Worm (Caenorhabditis elegans) whole organism, L4 larva: ENCODE data around the gene F10E7.11.
A peak's percentile ranks its signal among the peaks of the same experiment; 100 is the strongest.

Source experiments
- R02D3.7 ChIP-seq: fragments of 150-350 bp; sonication (generic microtip); optimal IDR thresholded peaks from 3 replicates; lab custom pipeline; 2014; ENCODE audit warnings: missing biosample characterization, missing genetic modification characterization
- T20F7.1 ChIP-seq: fragments of 200-800 bp; sonication (Bioruptor generic); optimal IDR thresholded peaks from 2 replicates; lab custom pipeline; 2018; ENCODE audit warnings: mild to moderate bottlenecking, missing genetic modification characterization, missing compliant biosample characterization
- T26A8.4 ChIP-seq: fragments of 200-800 bp; sonication (Bioruptor generic); IDR thresholded peaks from 2 replicates; pipeline ENCODE4 v1.3.6; 2022; ENCODE audit warnings: missing genetic modification characterization, missing compliant biosample characterization
- ZK337.2 ChIP-seq: fragments of 200-800 bp; sonication (Bioruptor generic); IDR thresholded peaks from 2 replicates; pipeline ENCODE4 v1.3.6; 2022; ENCODE audit warnings: missing genetic modification reagents, missing genetic modification characterization, missing compliant biosample characterization
- ZK546.5 ChIP-seq, 2 experiments: sonication (generic microtip); optimal IDR thresholded peaks; 2 replicates each; lab custom pipeline; 2017; ENCODE audit warnings: missing biosample characterization in 2 of 2, missing genetic modification characterization in 2 of 2
- aly-2 ChIP-seq: sonication (generic microtip); optimal IDR thresholded peaks from 2 replicates; lab custom pipeline; 2018; ENCODE audit warnings: missing biosample characterization, missing genetic modification characterization
- ama-1 ChIP-seq: fragments of 150-350 bp; optimal IDR thresholded peaks from 2 replicates; lab custom pipeline; 2014; ENCODE audit warnings: inconsistent platforms, mixed read lengths
- ceh-20 ChIP-seq: fragments of 200-800 bp; sonication (Bioruptor generic); IDR thresholded peaks from 2 replicates; pipeline ENCODE4 v1.3.6; 2022; ENCODE audit warnings: missing genetic modification reagents, missing genetic modification characterization, missing compliant biosample characterization
- ceh-28 ChIP-seq: fragments of 150-350 bp; optimal IDR thresholded peaks from 2 replicates; lab custom pipeline; 2014; ENCODE audit warnings: missing biosample characterization, missing genetic modification reagents, missing genetic modification characterization
- ceh-62 ChIP-seq: sonication (generic microtip); optimal IDR thresholded peaks from 2 replicates; lab custom pipeline; 2017; ENCODE audit warnings: missing biosample characterization, missing genetic modification characterization
- ceh-82 ChIP-seq: sonication (generic microtip); optimal IDR thresholded peaks from 2 replicates; lab custom pipeline; 2017; ENCODE audit warnings: missing biosample characterization, missing genetic modification characterization
- ces-1 ChIP-seq: fragments of 150-350 bp; sonication (generic microtip); optimal IDR thresholded peaks from 4 replicates; lab custom pipeline; 2014; ENCODE audit warnings: missing biosample characterization, missing genetic modification reagents, missing genetic modification characterization
- dmd-6 ChIP-seq: fragments of 200-800 bp; sonication (Bioruptor generic); IDR thresholded peaks from 2 replicates; pipeline ENCODE4 v1.3.6; 2022; ENCODE audit warnings: missing genetic modification reagents, missing genetic modification characterization, missing compliant biosample characterization
- duxl-1 ChIP-seq: sonication (generic microtip); optimal IDR thresholded peaks from 2 replicates; lab custom pipeline; 2016; ENCODE audit warnings: mild to moderate bottlenecking, missing genetic modification characterization, moderate library complexity, missing compliant biosample characterization; ENCODE audit not compliant: poor library complexity
- egl-43 ChIP-seq: fragments of 200-800 bp; sonication (Bioruptor generic); IDR thresholded peaks from 2 replicates; pipeline ENCODE4 v1.3.6; 2022; ENCODE audit warnings: missing genetic modification reagents, missing genetic modification characterization, missing compliant biosample characterization
- fkh-10 ChIP-seq: fragments of 150-350 bp; optimal IDR thresholded peaks from 2 replicates; lab custom pipeline; 2014; ENCODE audit warnings: missing biosample characterization, missing genetic modification reagents, missing genetic modification characterization
- hif-1 ChIP-seq, 2 experiments: sonication (generic microtip); optimal IDR thresholded peaks; 2 replicates each; lab custom pipeline; 2016 to 2017; ENCODE audit warnings: missing compliant biosample characterization in 2 of 2, missing genetic modification characterization in 2 of 2, missing genetic modification reagents in 2 of 2, missing genotype in 2 of 2, mild to moderate bottlenecking in 1 of 2
- hmg-1.1 ChIP-seq: fragments of 200-800 bp; sonication (Bioruptor generic); IDR thresholded peaks from 2 replicates; pipeline ENCODE4 v1.3.6; 2022; ENCODE audit warnings: missing genetic modification reagents, missing genetic modification characterization, missing compliant biosample characterization
- lin-15B ChIP-seq: fragments of 150-350 bp; sonication (generic microtip); optimal IDR thresholded peaks from 3 replicates; lab custom pipeline; 2014; ENCODE audit warnings: missing biosample characterization, missing genetic modification characterization
- lin-29 ChIP-seq: fragments of 200-800 bp; sonication (Bioruptor generic); IDR thresholded peaks from 2 replicates; pipeline ENCODE4 v1.3.6; 2022; ENCODE audit warnings: missing genetic modification reagents, missing genetic modification characterization, missing compliant biosample characterization
- lsy-2 ChIP-seq, 2 experiments: fragments of 150-350 bp in 1 of 2; sonication (generic microtip) in 1 of 2; optimal IDR thresholded peaks; 2 replicates each; lab custom pipeline; 2014 to 2017; ENCODE audit warnings: missing biosample characterization in 2 of 2, missing genetic modification characterization in 2 of 2
- mep-1 ChIP-seq: fragments of 150-350 bp; sonication (generic microtip); optimal IDR thresholded peaks from 3 replicates; lab custom pipeline; 2014; ENCODE audit warnings: missing biosample characterization, missing genetic modification characterization
- mes-2 ChIP-seq: sonication (generic microtip); optimal IDR thresholded peaks from 2 replicates; lab custom pipeline; 2016; ENCODE audit warnings: missing genotype, mild to moderate bottlenecking, missing genetic modification characterization, missing compliant biosample characterization; ENCODE audit not compliant: poor library complexity, severe bottlenecking
- mxl-2 ChIP-seq: fragments of 200-800 bp; sonication (Bioruptor generic); conservative IDR thresholded peaks from 2 replicates; pipeline ENCODE4 v1.3.6; 2022; ENCODE audit warnings: missing genetic modification reagents, missing genetic modification characterization, missing compliant biosample characterization
- nhr-102 ChIP-seq: sonication (generic microtip); optimal IDR thresholded peaks from 2 replicates; lab custom pipeline; 2016; ENCODE audit warnings: mild to moderate bottlenecking, missing genetic modification characterization, moderate library complexity, missing compliant biosample characterization
- nhr-111 ChIP-seq: fragments of 200-800 bp; sonication (Bioruptor generic); optimal IDR thresholded peaks from 2 replicates; lab custom pipeline; 2018; ENCODE audit warnings: mild to moderate bottlenecking, missing genetic modification characterization, missing compliant biosample characterization
- nhr-237 ChIP-seq: sonication (generic microtip); optimal IDR thresholded peaks from 2 replicates; lab custom pipeline; 2017; ENCODE audit warnings: missing biosample characterization, missing genetic modification characterization
- nhr-41 ChIP-seq: fragments of 200-800 bp; sonication (Bioruptor generic); IDR thresholded peaks from 2 replicates; pipeline ENCODE4 v1.3.6; 2022; ENCODE audit warnings: missing genetic modification reagents, missing genetic modification characterization, missing compliant biosample characterization
- pha-4 ChIP-seq, 2 experiments: fragments of 150-350 bp in 1 of 2; fragments of 200-800 bp in 1 of 2; sonication (Bioruptor generic) in 1 of 2; IDR thresholded peaks in 1 of 2; optimal IDR thresholded peaks in 1 of 2; 2 replicates each; pipeline versions ENCODE4 v1.3.6 to Lab custom; 2014 to 2022; ENCODE audit warnings: missing genetic modification characterization in 2 of 2, missing genetic modification reagents in 2 of 2, missing biosample characterization in 1 of 2, missing compliant biosample characterization in 1 of 2
- saeg-2 ChIP-seq: fragments of 200-800 bp; sonication (Bioruptor generic); IDR thresholded peaks from 2 replicates; pipeline ENCODE4 v1.3.6; 2022; ENCODE audit warnings: missing genetic modification reagents, missing genetic modification characterization, missing compliant biosample characterization
- sdz-12 ChIP-seq: fragments of 200-800 bp; sonication (Bioruptor generic); optimal IDR thresholded peaks from 2 replicates; lab custom pipeline; 2018; ENCODE audit warnings: mild to moderate bottlenecking, missing genetic modification characterization, missing compliant biosample characterization
- set-16 ChIP-seq: fragments of 200-800 bp; sonication (Bioruptor generic); IDR thresholded peaks from 2 replicates; pipeline ENCODE4 v1.3.6; 2022; ENCODE audit warnings: missing genetic modification reagents, missing genetic modification characterization, missing compliant biosample characterization
- spr-3 ChIP-seq: fragments of 200-800 bp; sonication (Bioruptor generic); optimal IDR thresholded peaks from 2 replicates; lab custom pipeline; 2018; ENCODE audit warnings: mild to moderate bottlenecking, missing genetic modification characterization, missing compliant biosample characterization
- tra-1 ChIP-seq: fragments of 200-800 bp; sonication (Bioruptor generic); IDR thresholded peaks from 2 replicates; pipeline ENCODE4 v1.3.6; 2022; ENCODE audit warnings: missing genetic modification reagents, missing genetic modification characterization, missing compliant biosample characterization
- unc-62 ChIP-seq, 3 experiments: fragments of 150-350 bp in 1 of 3; sonication (generic microtip); optimal IDR thresholded peaks in 2 of 3; peaks in 1 of 3; 1 replicate in 1 of 3; 2 replicates in 2 of 3; lab custom pipeline; 2014 to 2017; ENCODE audit warnings: missing biosample characterization in 3 of 3, missing genetic modification characterization in 3 of 3, missing genetic modification reagents in 3 of 3, missing genotype in 1 of 3
- zfp-3 ChIP-seq: fragments of 200-800 bp; sonication (Bioruptor generic); conservative IDR thresholded peaks from 2 replicates; pipeline ENCODE4 v1.3.6; 2022; ENCODE audit warnings: missing genetic modification reagents, missing genetic modification characterization, missing compliant biosample characterization
- ztf-11 ChIP-seq: fragments of 150-350 bp; optimal IDR thresholded peaks from 2 replicates; lab custom pipeline; 2014; ENCODE audit warnings: missing biosample characterization, missing genetic modification characterization

F10E7.11 gene

DNA sequence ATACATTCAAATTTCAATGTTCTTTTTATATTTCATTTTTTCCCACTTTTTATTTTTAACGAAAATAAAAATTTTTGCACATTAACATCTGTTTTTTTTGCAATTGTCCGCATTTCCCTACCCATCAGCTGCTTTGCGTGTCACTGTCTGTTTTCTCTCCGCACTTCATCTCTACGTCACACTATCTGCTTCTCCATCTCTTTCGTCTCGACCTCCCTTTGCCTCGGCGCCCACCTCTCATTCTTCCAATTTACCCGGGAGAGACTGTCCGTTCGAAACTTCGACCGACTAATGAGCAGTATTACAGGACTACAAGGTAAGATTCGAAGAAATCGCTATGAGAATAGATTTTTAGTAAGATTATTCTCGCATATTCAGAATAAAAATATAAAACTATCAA, 32.7 kb upstream of the F10E7.11 start, which contains the start of gene C27H5.2 (continued):
- TF ChIP-seq mxl-2 (GFP tag; lab: Robert Waterston, UW) (no peak), ces-1 (GFP tag; lab: Kevin White, UChicago) (no peak), dmd-6 (GFP tag; lab: Robert Waterston, UW) (peak; percentile 7; the same call in 1 of the 2 replicates), ceh-82 (tag; lab: Kevin White, UChicago) (no peak), sdz-12 (GFP tag; lab: Kevin White, UChicago) (no peak), aly-2 (tag; lab: Kevin White, UChicago) (no peak), lsy-2 (tag; optimal IDR thresholded peaks at IDR 0.05; lab: Kevin White, UChicago) (no peak), ZK546.5 (tag; optimal IDR thresholded peaks at IDR 0.05; lab: Kevin White, UChicago) (no peak), lin-29 (GFP tag; lab: Robert Waterston, UW) (no peak), egl-43 (GFP tag; lab: Robert Waterston, UW) (no peak), T20F7.1 (GFP tag; lab: Kevin White, UChicago) (no peak), nhr-237 (tag; lab: Kevin White, UChicago) (no peak), pha-4 (GFP tag; IDR thresholded peaks at IDR 0.05; lab: Robert Waterston, UW) (no peak), pha-4 (tag; optimal IDR thresholded peaks at IDR 0.05; lab: Kevin White, UChicago) (no peak), nhr-111 (GFP tag; lab: Kevin White, UChicago) (no peak), fkh-10 (no peak), T26A8.4 (GFP tag; lab: Robert Waterston, UW) (no peak), ceh-62 (no peak), saeg-2 (GFP tag; lab: Robert Waterston, UW) (no peak), nhr-41 (GFP tag; lab: Robert Waterston, UW) (no peak), unc-62 (GFP tag; optimal IDR thresholded peaks at IDR 0.05 in 1 of 2; lab: Kevin White, UChicago) (no peak), unc-62 (tag; optimal IDR thresholded peaks at IDR 0.05; lab: Kevin White, UChicago) (no peak), ztf-11 (tag; lab: Kevin White, UChicago) (no peak), duxl-1 (tag; lab: Kevin White, UChicago) (no peak), R02D3.7 (tag; lab: Kevin White, UChicago) (no peak), lin-15B (tag; lab: Kevin White, UChicago) (no peak), hmg-1.1 (GFP tag; lab: Robert Waterston, UW) (0 out of 2 replicates have a peak, but pooled peaks have one; percentile 18), ZK337.2 (GFP tag; lab: Robert Waterston, UW) (no peak), tra-1 (no peak), ceh-20 (no peak), mes-2 (tag; lab: Kevin White, UChicago) (peak; percentile 47), zfp-3 (GFP tag; lab: Robert Waterston, UW) (no peak), hif-1 (tag; optimal IDR thresholded peaks at IDR 0.05; lab: Kevin White, UChicago) (no peak), spr-3 (no peak), ama-1 (lab: Kevin White, UChicago) (peak; percentile 84), set-16 (GFP tag; lab: Robert Waterston, UW) (no peak)
- TF ChIP-seq, all 104 proteins: peak for 10

DNA sequence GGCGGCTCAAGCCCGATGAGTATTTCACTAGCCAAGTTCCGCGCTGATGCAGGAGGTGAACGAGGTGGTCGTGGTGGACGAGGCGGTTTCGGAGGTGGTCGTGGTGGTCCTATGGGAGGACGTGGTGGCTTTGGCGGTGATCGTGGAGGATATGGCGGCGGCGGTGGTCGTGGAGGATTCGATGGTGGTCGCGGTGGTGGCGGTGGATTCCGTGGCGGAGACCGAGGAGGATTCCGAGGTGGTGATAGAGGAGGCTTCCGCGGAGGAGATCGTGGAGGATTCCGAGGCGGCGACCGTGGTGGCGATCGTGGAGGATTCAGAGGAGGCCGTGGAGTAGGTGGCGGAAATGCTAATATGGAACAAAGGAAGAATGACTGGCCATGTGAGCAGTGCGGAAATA, 32.0 kb upstream of the F10E7.11 start:
- TF ChIP-seq nhr-102 (tag; lab: Kevin White, UChicago) (no peak), set-16 (GFP tag; lab: Robert Waterston, UW) (peak; percentile 96), mep-1 (tag; lab: Kevin White, UChicago) (no peak), ceh-28 (tag; lab: Kevin White, UChicago) (no peak)

DNA sequence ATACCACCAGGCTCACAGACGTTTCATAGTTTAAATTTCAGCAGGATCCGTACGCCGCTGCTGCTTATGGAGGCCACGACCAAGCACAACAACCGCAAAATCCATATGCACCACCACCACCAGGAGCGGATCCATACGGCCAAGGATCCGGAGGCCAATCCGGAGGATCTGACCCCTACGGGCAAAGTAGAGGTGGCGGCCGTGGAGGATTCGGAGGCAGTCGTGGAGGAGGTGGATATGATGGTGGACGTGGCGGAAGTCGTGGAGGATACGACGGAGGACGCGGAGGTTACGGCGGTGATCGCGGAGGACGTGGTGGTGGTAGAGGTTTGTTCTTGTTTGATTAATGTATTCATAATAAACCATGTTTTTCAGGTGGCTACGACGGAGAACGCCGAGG, 30.4 kb upstream of the F10E7.11 start:
- TF ChIP-seq set-16 (GFP tag; lab: Robert Waterston, UW): peak; percentile 89
